Worm (Caenorhabditis elegans) whole organism, L4 larva: ENCODE results near the gene C52B9.4.

Experiments used
- F10B5.3 ChIP-seq: sonication (generic microtip); optimal IDR thresholded peaks from 2 replicates; lab custom pipeline; 2016; ENCODE audit warnings: mild to moderate bottlenecking, missing genetic modification characterization, missing compliant biosample characterization
- F44E2.7 ChIP-seq: fragments of 200-800 bp; sonication (Bioruptor generic); IDR thresholded peaks from 2 replicates; pipeline ENCODE4 v2.1.2; 2022; ENCODE audit warnings: missing genetic modification characterization, missing compliant biosample characterization
- Y75B8A.6 ChIP-seq: fragments of 200-800 bp; sonication (Bioruptor generic); IDR thresholded peaks from 2 replicates; pipeline ENCODE4 v1.3.6; 2022; ENCODE audit warnings: missing genetic modification reagents, missing genetic modification characterization, missing compliant biosample characterization
- ZK546.5 ChIP-seq, 2 experiments: sonication (generic microtip); optimal IDR thresholded peaks; 2 replicates each; lab custom pipeline; 2017; ENCODE audit warnings: missing biosample characterization in 2 of 2, missing genetic modification characterization in 2 of 2
- aha-1 ChIP-seq: fragments of 150-350 bp; peaks from one replicate; lab custom pipeline; 2014; ENCODE audit warnings: missing biosample characterization, missing genetic modification characterization
- ama-1 ChIP-seq: fragments of 150-350 bp; optimal IDR thresholded peaks from 2 replicates; lab custom pipeline; 2014; ENCODE audit warnings: inconsistent platforms, mixed read lengths
- ceh-20 ChIP-seq: fragments of 200-800 bp; sonication (Bioruptor generic); IDR thresholded peaks from 2 replicates; pipeline ENCODE4 v1.3.6; 2022; ENCODE audit warnings: missing genetic modification reagents, missing genetic modification characterization, missing compliant biosample characterization
- ctbp-1 ChIP-seq: fragments of 200-800 bp; sonication (Bioruptor generic); IDR thresholded peaks from 2 replicates; pipeline ENCODE4 v1.3.6; 2022; ENCODE audit warnings: missing genetic modification reagents, missing genetic modification characterization, missing compliant biosample characterization
- daf-12 ChIP-seq: fragments of 150-350 bp; optimal IDR thresholded peaks from 2 replicates; lab custom pipeline; 2014; ENCODE audit warnings: missing biosample characterization, missing genetic modification reagents, missing genetic modification characterization
- daf-16 ChIP-seq, 3 experiments: sonication (generic microtip); optimal IDR thresholded peaks; 2 replicates each; lab custom pipeline; 2016 to 2017; ENCODE audit warnings: missing genetic modification characterization in 3 of 3, missing genetic modification reagents in 3 of 3, mild to moderate bottlenecking in 2 of 3, missing compliant biosample characterization in 2 of 3, missing biosample characterization in 1 of 3, moderate library complexity in 1 of 3
- dmd-6 ChIP-seq: fragments of 200-800 bp; sonication (Bioruptor generic); IDR thresholded peaks from 2 replicates; pipeline ENCODE4 v1.3.6; 2022; ENCODE audit warnings: missing genetic modification reagents, missing genetic modification characterization, missing compliant biosample characterization
- dpl-1 ChIP-seq: fragments of 150-350 bp; optimal IDR thresholded peaks from 2 replicates; lab custom pipeline; 2014; ENCODE audit warnings: missing biosample characterization, missing genetic modification reagents, missing genetic modification characterization
- dve-1 ChIP-seq: sonication (generic microtip); optimal IDR thresholded peaks from 2 replicates; lab custom pipeline; 2017; ENCODE audit warnings: antibody characterized with exemption, mild to moderate bottlenecking, missing genetic modification characterization, missing compliant biosample characterization; ENCODE audit not compliant: insufficient read depth
- hif-1 ChIP-seq, 2 experiments: sonication (generic microtip); optimal IDR thresholded peaks; 2 replicates each; lab custom pipeline; 2016 to 2017; ENCODE audit warnings: missing compliant biosample characterization in 2 of 2, missing genetic modification characterization in 2 of 2, missing genetic modification reagents in 2 of 2, missing genotype in 2 of 2, mild to moderate bottlenecking in 1 of 2
- hlh-11 ChIP-seq: fragments of 200-800 bp; sonication (Bioruptor generic); optimal IDR thresholded peaks from 2 replicates; lab custom pipeline; 2018; ENCODE audit warnings: mild to moderate bottlenecking, missing genetic modification characterization, missing compliant biosample characterization
- hlh-30 ChIP-seq: sonication (generic microtip); optimal IDR thresholded peaks from 2 replicates; lab custom pipeline; 2017; ENCODE audit warnings: antibody characterized with exemption, mild to moderate bottlenecking, missing genetic modification characterization, missing compliant biosample characterization; ENCODE audit not compliant: insufficient read depth
- hmg-1.1 ChIP-seq: fragments of 200-800 bp; sonication (Bioruptor generic); IDR thresholded peaks from 2 replicates; pipeline ENCODE4 v1.3.6; 2022; ENCODE audit warnings: missing genetic modification reagents, missing genetic modification characterization, missing compliant biosample characterization
- lin-1 ChIP-seq: fragments of 200-800 bp; sonication (Bioruptor generic); IDR thresholded peaks from 2 replicates; pipeline ENCODE4 v1.3.6; 2022; ENCODE audit warnings: missing genetic modification reagents, missing genetic modification characterization, missing compliant biosample characterization
- lin-13 ChIP-seq: fragments of 150-350 bp; optimal IDR thresholded peaks from 2 replicates; lab custom pipeline; 2014; ENCODE audit warnings: missing biosample characterization, missing genetic modification reagents, missing genetic modification characterization
- lin-15B ChIP-seq: fragments of 150-350 bp; sonication (generic microtip); optimal IDR thresholded peaks from 3 replicates; lab custom pipeline; 2014; ENCODE audit warnings: missing biosample characterization, missing genetic modification characterization
- lsy-2 ChIP-seq, 2 experiments: fragments of 150-350 bp in 1 of 2; sonication (generic microtip) in 1 of 2; optimal IDR thresholded peaks; 2 replicates each; lab custom pipeline; 2014 to 2017; ENCODE audit warnings: missing biosample characterization in 2 of 2, missing genetic modification characterization in 2 of 2
- madf-9 ChIP-seq: fragments of 200-800 bp; sonication (Bioruptor generic); conservative IDR thresholded peaks from 2 replicates; pipeline ENCODE4 v1.3.6; 2022; ENCODE audit warnings: missing genetic modification reagents, missing genetic modification characterization, missing compliant biosample characterization
- mep-1 ChIP-seq: fragments of 150-350 bp; sonication (generic microtip); optimal IDR thresholded peaks from 3 replicates; lab custom pipeline; 2014; ENCODE audit warnings: missing biosample characterization, missing genetic modification characterization
- mes-2 ChIP-seq: sonication (generic microtip); optimal IDR thresholded peaks from 2 replicates; lab custom pipeline; 2016; ENCODE audit warnings: missing genotype, mild to moderate bottlenecking, missing genetic modification characterization, missing compliant biosample characterization; ENCODE audit not compliant: poor library complexity, severe bottlenecking
- mxl-3 ChIP-seq: fragments of 200-800 bp; sonication (Bioruptor generic); optimal IDR thresholded peaks from 2 replicates; lab custom pipeline; 2018; ENCODE audit warnings: mild to moderate bottlenecking, missing genetic modification characterization, missing compliant biosample characterization
- nhr-11 ChIP-seq: fragments of 150-350 bp; optimal IDR thresholded peaks from 2 replicates; lab custom pipeline; 2014; ENCODE audit warnings: missing biosample characterization, missing genetic modification characterization
- nhr-25 ChIP-seq: sonication (generic microtip); optimal IDR thresholded peaks from 2 replicates; lab custom pipeline; 2017; ENCODE audit warnings: missing genetic modification characterization, mild to moderate bottlenecking, missing compliant biosample characterization, antibody characterized with exemption, moderate library complexity, borderline replicate concordance; ENCODE audit not compliant: insufficient read depth
- nhr-28 ChIP-seq: fragments of 150-350 bp; optimal IDR thresholded peaks from 2 replicates; lab custom pipeline; 2014; ENCODE audit warnings: missing biosample characterization, missing genetic modification characterization
- nhr-42 ChIP-seq: fragments of 200-800 bp; sonication (Bioruptor generic); IDR thresholded peaks from 2 replicates; pipeline ENCODE4 v1.3.6; 2022; ENCODE audit warnings: missing genetic modification characterization, missing compliant biosample characterization
- nhr-48 ChIP-seq: sonication (generic microtip); optimal IDR thresholded peaks from 2 replicates; lab custom pipeline; 2016; ENCODE audit warnings: mild to moderate bottlenecking, missing genetic modification characterization, missing compliant biosample characterization
- nhr-6 ChIP-seq: fragments of 150-350 bp; optimal IDR thresholded peaks from 2 replicates; lab custom pipeline; 2014; ENCODE audit warnings: missing biosample characterization, missing genetic modification characterization
- nhr-77 ChIP-seq: fragments of 150-350 bp; optimal IDR thresholded peaks from 2 replicates; lab custom pipeline; 2014; ENCODE audit warnings: missing biosample characterization, missing genetic modification characterization
- php-3 ChIP-seq: fragments of 200-800 bp; sonication (Bioruptor generic); IDR thresholded peaks from 2 replicates; pipeline ENCODE4 v1.3.6; 2022; ENCODE audit warnings: missing genetic modification reagents, missing genetic modification characterization, missing compliant biosample characterization
- pqm-1 ChIP-seq: sonication (generic microtip); optimal IDR thresholded peaks from 2 replicates; lab custom pipeline; 2017; ENCODE audit warnings: missing biosample characterization, missing genetic modification characterization
- rbr-2 ChIP-seq: sonication (generic microtip); optimal IDR thresholded peaks from 2 replicates; lab custom pipeline; 2016; ENCODE audit warnings: missing genotype, missing genetic modification characterization, missing compliant biosample characterization
- saeg-2 ChIP-seq: fragments of 200-800 bp; sonication (Bioruptor generic); IDR thresholded peaks from 2 replicates; pipeline ENCODE4 v1.3.6; 2022; ENCODE audit warnings: missing genetic modification reagents, missing genetic modification characterization, missing compliant biosample characterization
- set-16 ChIP-seq: fragments of 200-800 bp; sonication (Bioruptor generic); IDR thresholded peaks from 2 replicates; pipeline ENCODE4 v1.3.6; 2022; ENCODE audit warnings: missing genetic modification reagents, missing genetic modification characterization, missing compliant biosample characterization
- snpc-1.2 ChIP-seq: fragments of 200-800 bp; sonication (Bioruptor generic); IDR thresholded peaks from 2 replicates; pipeline ENCODE4 v1.3.6; 2022; ENCODE audit warnings: missing genetic modification reagents, missing genetic modification characterization, missing compliant biosample characterization
- unc-62 ChIP-seq, 3 experiments: fragments of 150-350 bp in 1 of 3; sonication (generic microtip); optimal IDR thresholded peaks in 2 of 3; peaks in 1 of 3; 1 replicate in 1 of 3; 2 replicates in 2 of 3; lab custom pipeline; 2014 to 2017; ENCODE audit warnings: missing biosample characterization in 3 of 3, missing genetic modification characterization in 3 of 3, missing genetic modification reagents in 3 of 3, missing genotype in 1 of 3
- zfp-3 ChIP-seq: fragments of 200-800 bp; sonication (Bioruptor generic); conservative IDR thresholded peaks from 2 replicates; pipeline ENCODE4 v1.3.6; 2022; ENCODE audit warnings: missing genetic modification reagents, missing genetic modification characterization, missing compliant biosample characterization
- ztf-7 ChIP-seq: fragments of 150-350 bp; optimal IDR thresholded peaks from 2 replicates; lab custom pipeline; 2014; ENCODE audit warnings: missing biosample characterization, missing genetic modification characterization

C52B9.4 gene

ce11 chrX:4260297-4260696, at the start of gene C52B9.4:
C52B9.4 (plus strand) TSS chrX:4260652.
- peak; percentile 41 for TF ChIP-seq hlh-30 (tag; lab: Kevin White, UChicago)
- TF ChIP-seq nhr-42 (GFP tag; lab: Robert Waterston, UW): 0 out of 2 replicates have a peak, but pooled peaks have one; percentile 42
- peak; percentile 59 for TF ChIP-seq mes-2
- TF ChIP-seq lsy-2 (tag; optimal IDR thresholded peaks at IDR 0.05; lab: Kevin White, UChicago): peak in 1 of 2 experiments; percentile 58
- no peak for TF ChIP-seq ZK546.5 (tag; optimal IDR thresholded peaks at IDR 0.05; lab: Kevin White, UChicago)
- no peak for TF ChIP-seq saeg-2 (GFP tag; lab: Robert Waterston, UW)
- TF ChIP-seq nhr-6 (tag; lab: Kevin White, UChicago): peak; percentile 34
- TF ChIP-seq ztf-7: peak; percentile 11
- TF ChIP-seq hmg-1.1 (GFP tag; lab: Robert Waterston, UW): peak; percentile 76
- TF ChIP-seq madf-9: no peak
- peak; percentile 58 for TF ChIP-seq hlh-11
- peak; percentile 28 for TF ChIP-seq mxl-3 (GFP tag; lab: Kevin White, UChicago)
- no peak for TF ChIP-seq snpc-1.2 (GFP tag; lab: Robert Waterston, UW)
- peak; percentile 85 for TF ChIP-seq nhr-48
- TF ChIP-seq dpl-1: peak; percentile 15
- peak; percentile 60 for TF ChIP-seq dmd-6 (GFP tag; lab: Robert Waterston, UW)
- no peak for TF ChIP-seq F10B5.3 (tag; lab: Kevin White, UChicago)
- peak in 1 of 2 experiments; percentile 27 for TF ChIP-seq hif-1 (tag; optimal IDR thresholded peaks at IDR 0.05; lab: Kevin White, UChicago)
- TF ChIP-seq daf-16 (GFP tag; optimal IDR thresholded peaks at IDR 0.05; lab: Kevin White, UChicago): no peak
- TF ChIP-seq daf-16 (tag; optimal IDR thresholded peaks at IDR 0.05; lab: Kevin White, UChicago): peak; percentile 58
- peak; percentile 32 for TF ChIP-seq mep-1 (tag; lab: Kevin White, UChicago)
- TF ChIP-seq nhr-11 (tag; lab: Kevin White, UChicago): no peak
- TF ChIP-seq rbr-2 (tag; lab: Kevin White, UChicago): peak; percentile 45
- peak; percentile 27 for TF ChIP-seq nhr-28 (tag; lab: Kevin White, UChicago)
- peak; percentile 68 for TF ChIP-seq aha-1 (tag; lab: Kevin White, UChicago)
- peak; percentile 45 for TF ChIP-seq dve-1 (tag; lab: Kevin White, UChicago)

ce11 chrX:4214643-4215042, 45.8 kb upstream of the C52B9.4 start:
- TF ChIP-seq mes-2 (peak; percentile 6), nhr-25 (tag; lab: Kevin White, UChicago) (no peak), set-16 (peak; percentile 45), rbr-2 (tag; lab: Kevin White, UChicago) (peak; percentile 22), F44E2.7 (GFP tag; lab: Robert Waterston, UW) (no peak), lsy-2 (tag; optimal IDR thresholded peaks at IDR 0.05; lab: Kevin White, UChicago) (peak in 1 of 2 experiments; percentile 14), daf-16 (GFP tag; optimal IDR thresholded peaks at IDR 0.05; lab: Kevin White, UChicago) (no peak), daf-16 (tag; optimal IDR thresholded peaks at IDR 0.05; lab: Kevin White, UChicago) (peak; percentile 7), hmg-1.1 (GFP tag; lab: Robert Waterston, UW) (peak; percentile 52), ctbp-1 (GFP tag; lab: Robert Waterston, UW) (no peak), lin-1 (no peak), hlh-11 (peak; percentile 33)
- TF ChIP-seq, all 104 proteins: peak for 7

ce11 chrX:4215500-4216107, 44.8 kb upstream of the C52B9.4 start:
- peak in 1 of 2 experiments; percentile 27 for TF ChIP-seq lsy-2 (tag; optimal IDR thresholded peaks at IDR 0.05; lab: Kevin White, UChicago)
- TF ChIP-seq ama-1 (lab: Kevin White, UChicago): no peak
- TF ChIP-seq lin-15B (tag; lab: Kevin White, UChicago): no peak
- peak; percentile 55 for TF ChIP-seq pqm-1 (tag; lab: Kevin White, UChicago)
- peak; percentile 9 for TF ChIP-seq hlh-30 (tag; lab: Kevin White, UChicago)
- peak; percentile 33 for TF ChIP-seq mxl-3 (GFP tag; lab: Kevin White, UChicago)
- peak; percentile 16 for TF ChIP-seq nhr-77
- peak; percentile 92 for TF ChIP-seq dve-1 (tag; lab: Kevin White, UChicago)
- TF ChIP-seq nhr-28 (tag; lab: Kevin White, UChicago): peak; percentile 82
- TF ChIP-seq set-16: no peak
- no peak for TF ChIP-seq ceh-20 (GFP tag; lab: Robert Waterston, UW)
- peak; percentile 78 for TF ChIP-seq hlh-11
- no peak for TF ChIP-seq daf-12 (tag; lab: Kevin White, UChicago)
- 0 out of 2 replicates have a peak, but pooled peaks have one; percentile 29 for TF ChIP-seq zfp-3 (GFP tag; lab: Robert Waterston, UW)
- TF ChIP-seq dmd-6 (GFP tag; lab: Robert Waterston, UW): peak; percentile 75
- TF ChIP-seq daf-16 (GFP tag; optimal IDR thresholded peaks at IDR 0.05; lab: Kevin White, UChicago): peak; percentile 2 to 78
- peak; percentile 96 for TF ChIP-seq daf-16 (tag; optimal IDR thresholded peaks at IDR 0.05; lab: Kevin White, UChicago)
- TF ChIP-seq nhr-48: peak; percentile 48
- peak; percentile 66 for TF ChIP-seq php-3 (GFP tag; lab: Robert Waterston, UW)
- peak in 1 of 2 experiments; percentile 37 for TF ChIP-seq unc-62 (GFP tag; optimal IDR thresholded peaks at IDR 0.05 in 1 of 2; lab: Kevin White, UChicago)
- TF ChIP-seq unc-62 (tag; optimal IDR thresholded peaks at IDR 0.05; lab: Kevin White, UChicago): no peak
- TF ChIP-seq mep-1 (tag; lab: Kevin White, UChicago): peak; percentile 44
- TF ChIP-seq lin-13 (GFP tag; lab: Kevin White, UChicago): peak; percentile 8
- TF ChIP-seq Y75B8A.6 (GFP tag; lab: Robert Waterston, UW): no peak
- TF ChIP-seq, all 104 proteins: peak for 16
